Worm (Caenorhabditis elegans): ENCODE measurements around the gene C16D9.3.

C16D9.3 gene

ce11 chrV:8250208-8250607, 10.4 kb upstream of the C16D9.3 start, which contains the start of gene C16D9.6:
TSS of gene C16D9.6 (minus strand) at chrV:8250308.
- no peak for TF ChIP-seq lin-40 (tag; optimal IDR thresholded peaks at IDR 0.05)
- TF ChIP-seq T07F8.4 (tag; optimal IDR thresholded peaks at IDR 0.05), result no peak
- no peak for TF ChIP-seq nhr-90 (tag; optimal IDR thresholded peaks at IDR 0.05)
- TF ChIP-seq tbx-9 (tag; optimal IDR thresholded peaks at IDR 0.05; ENCODE audit: borderline replicate concordance), result no peak
- TF ChIP-seq hsf-1 (GFP tag; IDR thresholded peaks at IDR 0.05), result no peak
- no peak for TF ChIP-seq madf-6 (GFP tag; IDR thresholded peaks at IDR 0.05)
- no peak for TF ChIP-seq ZK185.1 (tag; optimal IDR thresholded peaks at IDR 0.05; ENCODE audit: poor library complexity, severe bottlenecking)
- no peak for TF ChIP-seq aptf-3 (GFP tag; IDR thresholded peaks at IDR 0.05)
- TF ChIP-seq snpc-4 (GFP tag; optimal IDR thresholded peaks at IDR 0.05), result no peak
- no peak for TF ChIP-seq snpc-4 (tag; optimal IDR thresholded peaks at IDR 0.05)
- TF ChIP-seq Y53F4B.3 (GFP tag; IDR thresholded peaks at IDR 0.05), result no peak
- no peak for TF ChIP-seq F49E8.2 (tag; optimal IDR thresholded peaks at IDR 0.05; ENCODE audit: insufficient read depth)
- no peak for TF ChIP-seq madf-3 (GFP tag; IDR thresholded peaks at IDR 0.05)
- no peak for TF ChIP-seq Y53G8AR.9 (GFP tag; conservative IDR thresholded peaks at IDR 0.05)
- TF ChIP-seq ztf-18 (tag; optimal IDR thresholded peaks at IDR 0.05), result no peak
- no peak for TF ChIP-seq fkh-3 (tag; optimal IDR thresholded peaks at IDR 0.05)
- no peak for TF ChIP-seq ama-1 (optimal IDR thresholded peaks at IDR 0.05)
- TF ChIP-seq ama-1 (GFP tag; optimal IDR thresholded peaks at IDR 0.05), result no peak

ce11 chrV:8247311-8248105, 7.7 kb upstream of the C16D9.3 start:
- TF ChIP-seq repo-1 (tag; optimal IDR thresholded peaks at IDR 0.05), result peak; percentile 79
- no peak for TF ChIP-seq aptf-2 (GFP tag; conservative IDR thresholded peaks at IDR 0.05)
- TF ChIP-seq F55B11.4 (tag; optimal IDR thresholded peaks at IDR 0.05; ENCODE audit: borderline replicate concordance, insufficient read depth), result no peak
- peak; percentile 60; the same call in 1 of the 2 replicates for TF ChIP-seq ceh-100 (GFP tag; IDR thresholded peaks at IDR 0.05)
- TF ChIP-seq ceh-27 (GFP tag; optimal IDR thresholded peaks at IDR 0.05), result peak; percentile 42
- TF ChIP-seq ets-4 (GFP tag; optimal IDR thresholded peaks at IDR 0.05), result no peak
- no peak for TF ChIP-seq K11D2.4 (GFP tag; IDR thresholded peaks at IDR 0.05)
- peak; percentile 83 for TF ChIP-seq hmg-20 (GFP tag; IDR thresholded peaks at IDR 0.05)
- TF ChIP-seq him-1 (tag; optimal IDR thresholded peaks at IDR 0.05), result peak; percentile 97
- TF ChIP-seq rcor-1 (GFP tag; IDR thresholded peaks at IDR 0.05), result peak; percentile 90
- no peak for TF ChIP-seq cebp-1 (GFP tag; IDR thresholded peaks at IDR 0.05)
- peak; percentile 25 for TF ChIP-seq cebp-1 (tag; optimal IDR thresholded peaks at IDR 0.05)
- no peak for TF ChIP-seq ceh-58 (GFP tag; IDR thresholded peaks at IDR 0.05)
- TF ChIP-seq sdz-38 (tag; optimal IDR thresholded peaks at IDR 0.05), result no peak
- peak; percentile 89 for TF ChIP-seq madf-6 (GFP tag; IDR thresholded peaks at IDR 0.05)
- peak; percentile 49 for TF ChIP-seq die-1 (tag; optimal IDR thresholded peaks at IDR 0.05)
- no peak for TF ChIP-seq F10E7.11 (tag; optimal IDR thresholded peaks at IDR 0.05)
- TF ChIP-seq dpff-1 (tag; optimal IDR thresholded peaks at IDR 0.05), result no peak
- TF ChIP-seq nfya-2 (GFP tag; IDR thresholded peaks at IDR 0.05), result 0 out of 2 replicates have a peak, but pooled peaks have one; percentile 31
- peak; percentile 68 for TF ChIP-seq xnd-1 (tag; optimal IDR thresholded peaks at IDR 0.05)
- peak; percentile 75 for TF ChIP-seq mcd-1 (GFP tag; IDR thresholded peaks at IDR 0.05)
- no peak for TF ChIP-seq atf-7 (tag; optimal IDR thresholded peaks at IDR 0.05)
- peak; percentile 64 for TF ChIP-seq F33H1.4 (GFP tag; IDR thresholded peaks at IDR 0.05)
- no peak for TF ChIP-seq tbx-9 (tag; optimal IDR thresholded peaks at IDR 0.05; ENCODE audit: borderline replicate concordance)
- TF ChIP-seq lag-1 (GFP tag; IDR thresholded peaks at IDR 0.05), result no peak
- TF ChIP-seq pha-4 (tag; optimal IDR thresholded peaks at IDR 0.05), result no peak
- 0 out of 2 replicates have a peak, but pooled peaks have one; percentile 34 for TF ChIP-seq egl-44 (GFP tag; IDR thresholded peaks at IDR 0.05)
- TF ChIP-seq Y67H2A.10 (GFP tag; conservative IDR thresholded peaks at IDR 0.05), result no peak
- peak; percentile 88 for TF ChIP-seq tbp1 (GFP tag; optimal IDR thresholded peaks at IDR 0.05)
- TF ChIP-seq C06A6.2 (GFP tag; conservative IDR thresholded peaks at IDR 0.05), result no peak
- no peak for TF ChIP-seq F57C9.4 (tag; optimal IDR thresholded peaks at IDR 0.05)
- TF ChIP-seq B0019.2 (GFP tag; conservative IDR thresholded peaks at IDR 0.05), result no peak

All from whole organism, young adult.